Worm (Caenorhabditis elegans) whole organism, late embryonic: Measurements from ENCODE around the gene C54H2.4.

Experiments
- F13H6.1 ChIP-seq: sonication (generic microtip); optimal IDR thresholded peaks from 2 replicates; lab custom pipeline; 2016; ENCODE audit warnings: missing genetic modification characterization, missing compliant biosample characterization
- Y22D7AL.16 ChIP-seq: sonication (generic microtip); optimal IDR thresholded peaks from 2 replicates; lab custom pipeline; 2016; ENCODE audit warnings: missing genetic modification characterization, missing compliant biosample characterization
- dmd-4 ChIP-seq: sonication (generic microtip); optimal IDR thresholded peaks from 2 replicates; lab custom pipeline; 2016; ENCODE audit warnings: borderline replicate concordance, missing genetic modification characterization, missing compliant biosample characterization
- dve-1 ChIP-seq: sonication (generic microtip); optimal IDR thresholded peaks from 2 replicates; lab custom pipeline; 2017; ENCODE audit warnings: antibody characterized with exemption, mild to moderate bottlenecking, missing genetic modification characterization, missing compliant biosample characterization
- ets-4 ChIP-seq: sonication (generic microtip); optimal IDR thresholded peaks from 2 replicates; lab custom pipeline; 2016; ENCODE audit warnings: missing genetic modification characterization, missing compliant biosample characterization
- hlh-6 ChIP-seq: sonication (generic microtip); optimal IDR thresholded peaks from 2 replicates; lab custom pipeline; 2016; ENCODE audit warnings: missing genotype, missing genetic modification characterization, missing compliant biosample characterization
- nfya-1 ChIP-seq: sonication (generic microtip); optimal IDR thresholded peaks from 2 replicates; lab custom pipeline; 2017; ENCODE audit warnings: missing genetic modification characterization, mild to moderate bottlenecking, missing compliant biosample characterization, antibody characterized with exemption, moderate library complexity
- nhr-11 ChIP-seq: fragments of 150-350 bp; optimal IDR thresholded peaks from 2 replicates; lab custom pipeline; 2014; ENCODE audit warnings: missing biosample characterization, missing genetic modification characterization
- rnt-1 ChIP-seq: sonication (generic microtip); optimal IDR thresholded peaks from 2 replicates; lab custom pipeline; 2016; ENCODE audit warnings: missing genetic modification characterization, missing compliant biosample characterization
- sdc-2 ChIP-seq: sonication (generic microtip); optimal IDR thresholded peaks from 2 replicates; lab custom pipeline; 2016; ENCODE audit warnings: missing genotype, missing genetic modification characterization, missing compliant biosample characterization
- tbx-2 ChIP-seq: sonication (generic microtip); optimal IDR thresholded peaks from 2 replicates; lab custom pipeline; 2016; ENCODE audit warnings: missing genetic modification characterization, missing compliant biosample characterization

- TF ChIP-seq sdc-2 (tag; lab: Kevin White, UChicago) (no peak), dmd-4 (tag; lab: Kevin White, UChicago) (no peak), Y22D7AL.16 (no peak), tbx-2 (no peak), nhr-11 (no peak), dve-1 (no peak), hlh-6 (no peak), rnt-1 (no peak), nfya-1 (tag; lab: Kevin White, UChicago) (no peak), ets-4 (tag; lab: Kevin White, UChicago) (no peak), F13H6.1 (tag; lab: Kevin White, UChicago) (no peak)
Measured at ce11 chrX:5724544-5724943, 46.0 kb downstream of the C54H2.4 start.
